Worm (Caenorhabditis elegans): ENCODE measurements around the gene egrh-2.

The egrh-2 gene

ce11 chrIV:949940-950592 is 40.2 kb downstream of the egrh-2 start:
- TF ChIP-seq nhr-120 (GFP tag; IDR thresholded peaks at IDR 0.05) (no peak), ceh-58 (GFP tag; IDR thresholded peaks at IDR 0.05) (no peak), D2030.7 (GFP tag; IDR thresholded peaks at IDR 0.05) (no peak), ekl-4 (GFP tag; IDR thresholded peaks at IDR 0.05) (no peak), hmg-1.2 (GFP tag; IDR thresholded peaks at IDR 0.05) (peak; percentile 84; the same call in 1 of the 2 replicates), cebp-1 (GFP tag; IDR thresholded peaks at IDR 0.05) (no peak), cebp-1 (tag; optimal IDR thresholded peaks at IDR 0.05) (peak; percentile 32)

- TF ChIP-seq nhr-80 (tag; optimal IDR thresholded peaks at IDR 0.05) (peak; percentile 55), fkh-3 (tag; optimal IDR thresholded peaks at IDR 0.05) (no peak), madf-3 (GFP tag; IDR thresholded peaks at IDR 0.05) (no peak), chd-7 (tag; optimal IDR thresholded peaks at IDR 0.05) (no peak), nfya-2 (GFP tag; IDR thresholded peaks at IDR 0.05) (no peak)
These were observed 44.7 kb downstream of the egrh-2 start, which contains the start of gene faah-3 for ce11 chrIV:945601-946000. Gene faah-3 (minus strand): TSS chrIV:945653.

DNA sequence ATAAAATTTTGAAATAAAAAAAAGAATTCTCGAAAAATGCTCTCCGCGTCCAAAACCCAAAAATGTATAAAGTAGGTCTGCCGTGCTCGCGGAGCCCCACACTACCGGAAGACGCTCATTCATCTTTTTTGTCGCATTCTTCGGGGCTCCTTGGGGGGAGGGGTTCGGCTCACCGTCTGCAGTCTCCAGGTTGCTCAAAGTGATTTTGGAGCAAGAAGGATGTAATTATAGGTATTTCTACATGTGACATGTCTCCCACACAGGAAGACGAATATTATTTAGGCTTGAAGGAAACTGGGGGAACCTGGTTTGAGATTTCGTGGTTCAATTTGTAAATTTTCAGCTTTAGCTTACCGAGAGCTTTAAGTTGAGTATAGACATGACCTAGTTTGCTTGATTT is 54.5 kb downstream of the egrh-2 start, which contains the start of gene F58H7.1:
Gene F58H7.1 (minus strand): TSS at position 101 of the 400 bp plus-strand sequence.
- TF ChIP-seq egl-44 (GFP tag; IDR thresholded peaks at IDR 0.05) (no peak), zfh-2 (GFP tag; conservative IDR thresholded peaks at IDR 0.05) (peak; percentile 41; the same call in 1 of the 2 replicates)
